Worm (Caenorhabditis elegans) whole organism, late embryonic: ENCODE data around the gene mob-1.

Experiments
- C08G9.2 ChIP-seq: sonication (generic microtip); optimal IDR thresholded peaks from 2 replicates; lab custom pipeline; 2016; ENCODE audit warnings: mild to moderate bottlenecking, missing genetic modification characterization, moderate library complexity, missing compliant biosample characterization
- C38D4.7 ChIP-seq: fragments of 200-800 bp; sonication (Bioruptor generic); optimal IDR thresholded peaks from 2 replicates; lab custom pipeline; 2018; ENCODE audit warnings: mild to moderate bottlenecking, missing genetic modification characterization, moderate library complexity, missing compliant biosample characterization
- F13H6.1 ChIP-seq: sonication (generic microtip); optimal IDR thresholded peaks from 2 replicates; lab custom pipeline; 2016; ENCODE audit warnings: missing genetic modification characterization, missing compliant biosample characterization
- T23F11.4 ChIP-seq: fragments of 200-800 bp; sonication (Bioruptor generic); optimal IDR thresholded peaks from 2 replicates; lab custom pipeline; 2018; ENCODE audit warnings: mild to moderate bottlenecking, missing genetic modification characterization, missing compliant biosample characterization
- ceh-14 ChIP-seq: sonication (generic microtip); optimal IDR thresholded peaks from 2 replicates; lab custom pipeline; 2016; ENCODE audit warnings: missing genotype, missing genetic modification characterization, missing compliant biosample characterization
- ceh-18 ChIP-seq: sonication (generic microtip); optimal IDR thresholded peaks from 2 replicates; lab custom pipeline; 2016; ENCODE audit warnings: missing genetic modification characterization, missing compliant biosample characterization
- ceh-2 ChIP-seq: sonication (generic microtip); optimal IDR thresholded peaks from 2 replicates; lab custom pipeline; 2016; ENCODE audit warnings: missing genotype, missing genetic modification characterization, missing compliant biosample characterization
- ceh-22 ChIP-seq: sonication (generic microtip); optimal IDR thresholded peaks from 2 replicates; lab custom pipeline; 2017; ENCODE audit warnings: missing biosample characterization, missing genetic modification characterization
- ceh-31 ChIP-seq: sonication (generic microtip); optimal IDR thresholded peaks from 2 replicates; lab custom pipeline; 2016; ENCODE audit warnings: missing genetic modification characterization, missing compliant biosample characterization
- ceh-34 ChIP-seq: sonication (generic microtip); optimal IDR thresholded peaks from 2 replicates; lab custom pipeline; 2016; ENCODE audit warnings: mild to moderate bottlenecking, missing genetic modification characterization, missing compliant biosample characterization
- ceh-45 ChIP-seq: fragments of 200-800 bp; sonication (Bioruptor generic); IDR thresholded peaks from 2 replicates; pipeline ENCODE4 v1.3.6; 2022; ENCODE audit warnings: missing genetic modification reagents, missing genetic modification characterization, missing compliant biosample characterization
- ceh-48 ChIP-seq: sonication (generic microtip); optimal IDR thresholded peaks from 2 replicates; lab custom pipeline; 2016; ENCODE audit warnings: missing genetic modification characterization, inconsistent platforms, missing compliant biosample characterization
- che-1 ChIP-seq: sonication (generic microtip); optimal IDR thresholded peaks from 2 replicates; lab custom pipeline; 2016; ENCODE audit warnings: mild to moderate bottlenecking, missing genetic modification characterization, missing compliant biosample characterization
- dmd-4 ChIP-seq: sonication (generic microtip); optimal IDR thresholded peaks from 2 replicates; lab custom pipeline; 2016; ENCODE audit warnings: borderline replicate concordance, missing genetic modification characterization, missing compliant biosample characterization
- elt-2 ChIP-seq: sonication (generic microtip); optimal IDR thresholded peaks from 2 replicates; lab custom pipeline; 2016; ENCODE audit warnings: missing genetic modification reagents, missing genetic modification characterization, missing compliant biosample characterization
- elt-4 ChIP-seq: sonication (generic microtip); optimal IDR thresholded peaks from 2 replicates; lab custom pipeline; 2016; ENCODE audit warnings: missing genetic modification characterization, missing compliant biosample characterization
- ets-4 ChIP-seq: sonication (generic microtip); optimal IDR thresholded peaks from 2 replicates; lab custom pipeline; 2016; ENCODE audit warnings: missing genetic modification characterization, missing compliant biosample characterization
- eyg-1 ChIP-seq: sonication (generic microtip); optimal IDR thresholded peaks from 2 replicates; lab custom pipeline; 2016; ENCODE audit warnings: missing genotype, missing genetic modification characterization, missing compliant biosample characterization
- fkh-10 ChIP-seq: fragments of 150-350 bp; optimal IDR thresholded peaks from 2 replicates; lab custom pipeline; 2014; ENCODE audit warnings: missing biosample characterization, missing genetic modification reagents, missing genetic modification characterization
- fkh-6 ChIP-seq: sonication (generic microtip); optimal IDR thresholded peaks from 2 replicates; lab custom pipeline; 2016; ENCODE audit warnings: missing genetic modification characterization, missing compliant biosample characterization
- hlh-13 ChIP-seq: fragments of 200-800 bp; sonication (Bioruptor generic); optimal IDR thresholded peaks from 2 replicates; lab custom pipeline; 2018; ENCODE audit warnings: mild to moderate bottlenecking, missing genetic modification characterization, missing compliant biosample characterization
- hlh-15 ChIP-seq: sonication (generic microtip); optimal IDR thresholded peaks from 2 replicates; lab custom pipeline; 2016; ENCODE audit warnings: missing genetic modification characterization, missing compliant biosample characterization
- hlh-30 ChIP-seq: sonication (generic microtip); optimal IDR thresholded peaks from 2 replicates; lab custom pipeline; 2017; ENCODE audit warnings: antibody characterized with exemption, missing genetic modification characterization, missing compliant biosample characterization; ENCODE audit not compliant: insufficient read depth
- hlh-6 ChIP-seq: sonication (generic microtip); optimal IDR thresholded peaks from 2 replicates; lab custom pipeline; 2016; ENCODE audit warnings: missing genotype, missing genetic modification characterization, missing compliant biosample characterization
- hlh-8 ChIP-seq: sonication (generic microtip); optimal IDR thresholded peaks from 2 replicates; lab custom pipeline; 2016; ENCODE audit warnings: missing genotype, missing genetic modification characterization, missing compliant biosample characterization
- lin-11 ChIP-seq: fragments of 200-800 bp; sonication (Bioruptor generic); optimal IDR thresholded peaks from 2 replicates; lab custom pipeline; 2018; ENCODE audit warnings: mild to moderate bottlenecking, missing genetic modification characterization, missing compliant biosample characterization
- madf-2 ChIP-seq: sonication (generic microtip); optimal IDR thresholded peaks from 2 replicates; lab custom pipeline; 2017; ENCODE audit warnings: missing genetic modification characterization, missing compliant biosample characterization
- mec-3 ChIP-seq: sonication (generic microtip); optimal IDR thresholded peaks from 2 replicates; lab custom pipeline; 2016; ENCODE audit warnings: borderline replicate concordance, missing genetic modification characterization, missing compliant biosample characterization
- nfya-1 ChIP-seq: sonication (generic microtip); optimal IDR thresholded peaks from 2 replicates; lab custom pipeline; 2017; ENCODE audit warnings: missing genetic modification characterization, mild to moderate bottlenecking, missing compliant biosample characterization, antibody characterized with exemption, moderate library complexity
- npax-4 ChIP-seq: sonication (generic microtip); optimal IDR thresholded peaks from 2 replicates; lab custom pipeline; 2016; ENCODE audit warnings: missing genetic modification characterization, missing compliant biosample characterization
- odd-2 ChIP-seq: sonication (generic microtip); optimal IDR thresholded peaks from 2 replicates; lab custom pipeline; 2017; ENCODE audit warnings: antibody characterized with exemption, mild to moderate bottlenecking, missing genetic modification characterization, missing compliant biosample characterization
- pha-2 ChIP-seq: sonication (generic microtip); optimal IDR thresholded peaks from 2 replicates; lab custom pipeline; 2017; ENCODE audit warnings: mild to moderate bottlenecking, missing genetic modification characterization, missing compliant biosample characterization
- pqm-1 ChIP-seq: sonication (generic microtip); optimal IDR thresholded peaks from 2 replicates; lab custom pipeline; 2016; ENCODE audit warnings: missing genetic modification characterization, missing compliant biosample characterization
- pros-1 ChIP-seq: fragments of 150-350 bp; optimal IDR thresholded peaks from 2 replicates; lab custom pipeline; 2014; ENCODE audit warnings: missing biosample characterization, missing genetic modification reagents, missing genetic modification characterization
- ref-2 ChIP-seq: sonication (generic microtip); optimal IDR thresholded peaks from 2 replicates; lab custom pipeline; 2016; ENCODE audit warnings: missing genetic modification characterization, missing compliant biosample characterization
- sdc-2 ChIP-seq: sonication (generic microtip); optimal IDR thresholded peaks from 2 replicates; lab custom pipeline; 2016; ENCODE audit warnings: missing genotype, missing genetic modification characterization, missing compliant biosample characterization
- sox-4 ChIP-seq: sonication (generic microtip); optimal IDR thresholded peaks from 2 replicates; lab custom pipeline; 2017; ENCODE audit warnings: mild to moderate bottlenecking, missing genetic modification characterization, inconsistent platforms, missing compliant biosample characterization
- syd-9 ChIP-seq: sonication (generic microtip); optimal IDR thresholded peaks from 2 replicates; lab custom pipeline; 2016; ENCODE audit warnings: mild to moderate bottlenecking, missing genetic modification characterization, moderate library complexity, missing compliant biosample characterization
- tbx-2 ChIP-seq: sonication (generic microtip); optimal IDR thresholded peaks from 2 replicates; lab custom pipeline; 2016; ENCODE audit warnings: missing genetic modification characterization, missing compliant biosample characterization
- ttx-3 ChIP-seq: sonication (generic microtip); optimal IDR thresholded peaks from 2 replicates; lab custom pipeline; 2016; ENCODE audit warnings: missing genetic modification reagents, missing genetic modification characterization, missing compliant biosample characterization
- unc-3 ChIP-seq, 2 experiments: fragments of 200-800 bp in 1 of 2; sonication (Bioruptor generic) in 1 of 2; sonication (generic microtip) in 1 of 2; conservative IDR thresholded peaks in 1 of 2; optimal IDR thresholded peaks in 1 of 2; 2 replicates each; pipeline versions ENCODE4 v1.3.6 to Lab custom; 2016 to 2022; ENCODE audit warnings: missing compliant biosample characterization in 2 of 2, missing genetic modification characterization in 2 of 2, missing genetic modification reagents in 1 of 2
- unc-42 ChIP-seq: sonication (generic microtip); optimal IDR thresholded peaks from 2 replicates; lab custom pipeline; 2016; ENCODE audit warnings: missing genotype, missing genetic modification characterization, missing compliant biosample characterization
- unc-55 ChIP-seq: sonication (generic microtip); optimal IDR thresholded peaks from 2 replicates; lab custom pipeline; 2017; ENCODE audit warnings: missing biosample characterization, missing genetic modification reagents, missing genetic modification characterization
- unc-86 ChIP-seq: sonication (generic microtip); optimal IDR thresholded peaks from 2 replicates; lab custom pipeline; 2016; ENCODE audit warnings: missing genetic modification characterization, missing compliant biosample characterization
- zip-5 ChIP-seq: sonication (generic microtip); optimal IDR thresholded peaks from 2 replicates; lab custom pipeline; 2016; ENCODE audit warnings: missing genetic modification characterization, missing compliant biosample characterization
- ztf-16 ChIP-seq: sonication (generic microtip); optimal IDR thresholded peaks from 2 replicates; lab custom pipeline; 2017; ENCODE audit warnings: missing genetic modification characterization, missing compliant biosample characterization

Gene mob-1

DNA sequence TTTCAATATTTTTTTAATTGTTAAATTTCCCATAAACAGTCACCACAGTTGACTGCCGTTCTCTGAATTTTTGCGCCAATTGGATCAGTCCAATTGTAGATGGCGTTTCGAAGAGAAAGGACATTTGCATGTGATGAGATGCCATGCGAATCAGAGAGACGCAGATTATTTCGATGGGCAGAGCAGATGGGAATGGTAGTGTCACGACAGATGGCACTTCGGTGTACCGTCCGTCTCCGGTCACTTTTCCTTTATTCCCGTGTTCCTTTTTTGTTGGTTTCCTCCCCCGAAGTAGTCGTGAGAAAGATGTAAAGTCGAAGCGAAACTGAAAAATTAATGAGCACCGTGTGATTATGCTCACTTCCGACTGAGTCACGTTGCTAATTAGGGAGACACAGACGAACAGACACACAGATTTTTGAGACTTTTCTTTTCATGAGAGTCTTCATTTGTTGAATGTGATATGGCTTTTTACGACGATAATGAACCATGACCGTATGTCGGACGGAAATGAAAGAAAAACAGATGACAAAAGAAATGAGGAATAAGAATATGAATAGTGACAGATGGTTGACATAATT, 7.4 kb downstream of the mob-1 start:
- no peak for TF ChIP-seq sdc-2 (tag; lab: Kevin White, UChicago)
- TF ChIP-seq ceh-31 (tag; lab: Kevin White, UChicago) = peak; percentile 37
- peak; percentile 20 for TF ChIP-seq nfya-1 (tag; lab: Kevin White, UChicago)
- TF ChIP-seq hlh-30 (tag; lab: Kevin White, UChicago) = peak; percentile 13
- peak; percentile 64 for TF ChIP-seq ttx-3 (tag; lab: Kevin White, UChicago)
- TF ChIP-seq elt-2 (tag; lab: Kevin White, UChicago) = no peak
- TF ChIP-seq unc-42 (tag; lab: Kevin White, UChicago) = peak; percentile 3
- no peak for TF ChIP-seq ztf-16
- TF ChIP-seq fkh-10 (GFP tag; lab: Kevin White, UChicago) = no peak

- TF ChIP-seq hlh-13 (GFP tag; lab: Kevin White, UChicago) (no peak), pqm-1 (tag; lab: Kevin White, UChicago) (no peak), nfya-1 (tag; lab: Kevin White, UChicago) (no peak), eyg-1 (tag; lab: Kevin White, UChicago) (no peak), tbx-2 (no peak), mec-3 (tag; lab: Kevin White, UChicago) (no peak)
Observed at ce11 chrIV:11868452-11868851, 8.1 kb downstream of the mob-1 start.

DNA sequence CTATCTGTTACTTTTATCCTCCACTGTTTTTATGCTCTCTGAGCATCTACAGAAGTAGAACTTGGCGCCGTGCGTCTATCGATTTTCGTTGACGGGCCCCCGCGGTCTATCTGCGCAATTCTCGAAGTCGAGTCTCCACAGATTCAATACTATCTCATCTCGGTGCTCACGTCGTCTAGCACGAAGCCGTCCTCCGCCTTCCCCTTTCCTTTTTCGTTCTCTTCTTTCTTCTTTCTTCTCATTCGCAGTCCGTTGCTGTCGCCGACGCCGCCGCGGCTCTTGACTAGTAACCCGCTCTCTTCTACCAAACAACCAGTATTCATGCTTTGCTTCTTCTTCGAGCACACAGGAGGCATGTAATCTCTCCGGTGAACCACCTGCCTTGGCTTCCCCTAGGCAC, 10.7 kb downstream of the mob-1 start:
- TF ChIP-seq fkh-6 (tag; lab: Kevin White, UChicago) (no peak), elt-4 (peak; percentile 1), unc-3 (GFP tag; conservative IDR thresholded peaks at IDR 0.05; lab: Robert Waterston, UW) (no peak), unc-3 (tag; optimal IDR thresholded peaks at IDR 0.05; lab: Kevin White, UChicago) (no peak), pha-2 (tag; lab: Kevin White, UChicago) (no peak), C38D4.7 (no peak), F13H6.1 (tag; lab: Kevin White, UChicago) (no peak), ceh-48 (tag; lab: Kevin White, UChicago) (peak; percentile 93), madf-2 (no peak), hlh-15 (no peak), ceh-22 (tag; lab: Kevin White, UChicago) (no peak), ceh-31 (tag; lab: Kevin White, UChicago) (peak; percentile 49), npax-4 (no peak), C08G9.2 (tag; lab: Kevin White, UChicago) (peak; percentile 57), che-1 (tag; lab: Kevin White, UChicago) (no peak), zip-5 (tag; lab: Kevin White, UChicago) (no peak), ceh-45 (no peak), ceh-2 (tag; lab: Kevin White, UChicago) (no peak), ceh-34 (peak; percentile 48), T23F11.4 (GFP tag; lab: Kevin White, UChicago) (no peak), odd-2 (tag; lab: Kevin White, UChicago) (no peak), hlh-8 (tag; lab: Kevin White, UChicago) (no peak), ceh-14 (tag; lab: Kevin White, UChicago) (no peak), ets-4 (tag; lab: Kevin White, UChicago) (no peak), unc-55 (GFP tag; lab: Kevin White, UChicago) (no peak), unc-86 (tag; lab: Kevin White, UChicago) (no peak), hlh-6 (tag; lab: Kevin White, UChicago) (peak; percentile 32), ceh-18 (no peak), tbx-2 (peak; percentile 32), ref-2 (no peak), unc-42 (tag; lab: Kevin White, UChicago) (peak; percentile 57), sdc-2 (tag; lab: Kevin White, UChicago) (no peak), syd-9 (tag; lab: Kevin White, UChicago) (peak; percentile 43), pros-1 (tag; lab: Kevin White, UChicago) (peak; percentile 65), lin-11 (tag; lab: Kevin White, UChicago) (no peak), dmd-4 (no peak), sox-4 (tag; lab: Kevin White, UChicago) (peak; percentile 26)
